Fruit fly (Drosophila melanogaster) whole organism, embryonic: Measurements from ENCODE around the gene wdb.
A peak's percentile ranks its signal among the peaks of the same experiment; 100 is the strongest.

Source experiments
- Atf6 ChIP-seq: fragments of 200-800 bp; sonication (Bioruptor generic); IDR thresholded peaks from 2 replicates; pipeline ENCODE4 v1.3.6; 2022; ENCODE audit warnings: missing biosample characterization, missing genetic modification characterization
- Bdp1 ChIP-seq: fragments of 200-800 bp; sonication (Bioruptor generic); optimal IDR thresholded peaks from 3 replicates; lab custom pipeline; 2016; ENCODE audit warnings: missing biosample characterization, missing genetic modification characterization
- Bgb ChIP-seq: fragments of 200-800 bp; sonication (Bioruptor generic); IDR thresholded peaks from 2 replicates; pipeline ENCODE4 v1.3.6; 2022; ENCODE audit warnings: missing biosample characterization, missing genetic modification characterization; ENCODE audit not compliant: partially characterized antibody
- CG10321 ChIP-seq: fragments of 200-800 bp; sonication (Bioruptor generic); IDR thresholded peaks from 2 replicates; pipeline ENCODE4 v1.3.6; 2022; ENCODE audit warnings: missing biosample characterization, missing genetic modification characterization
- CG13894 ChIP-seq: fragments of 200-800 bp; sonication (Bioruptor generic); optimal IDR thresholded peaks from 3 replicates; lab custom pipeline; 2018; ENCODE audit warnings: missing biosample characterization, mild to moderate bottlenecking, missing genetic modification characterization, moderate library complexity
- CG14710 ChIP-seq: fragments of 200-800 bp; sonication (Bioruptor generic); optimal IDR thresholded peaks from 3 replicates; lab custom pipeline; 2019; ENCODE audit warnings: missing biosample characterization, mild to moderate bottlenecking, missing genetic modification characterization, moderate library complexity
- CG1647 ChIP-seq: fragments of 200-800 bp; sonication (Bioruptor generic); optimal IDR thresholded peaks from 3 replicates; lab custom pipeline; 2016; ENCODE audit warnings: missing biosample characterization, missing genetic modification characterization
- CG17359 ChIP-seq: fragments of 200-800 bp; sonication (Bioruptor generic); optimal IDR thresholded peaks from 3 replicates; lab custom pipeline; 2018; ENCODE audit warnings: missing biosample characterization, mild to moderate bottlenecking, missing genetic modification characterization, moderate library complexity
- CG17361 ChIP-seq: fragments of 200-800 bp; sonication (Bioruptor generic); IDR thresholded peaks from 3 replicates; pipeline ENCODE4 v1.3.6; 2022; ENCODE audit warnings: missing biosample characterization, missing genetic modification characterization
- CG18011 ChIP-seq: fragments of 200-800 bp; sonication (Bioruptor generic); optimal IDR thresholded peaks from 2 replicates; lab custom pipeline; 2017; ENCODE audit warnings: missing biosample characterization, missing genetic modification characterization, mild to moderate bottlenecking, moderate library complexity, missing genotype
- CG2202 ChIP-seq: fragments of 200-800 bp; sonication (Bioruptor generic); optimal IDR thresholded peaks from 2 replicates; lab custom pipeline; 2018; ENCODE audit warnings: missing biosample characterization, mild to moderate bottlenecking, missing genetic modification characterization
- CG30020 ChIP-seq: fragments of 200-800 bp; optimal IDR thresholded peaks from 2 replicates; lab custom pipeline; 2019; ENCODE audit warnings: missing biosample characterization, mild to moderate bottlenecking, missing genetic modification characterization, moderate library complexity
- CG31441 ChIP-seq: fragments of 200-800 bp; sonication (Bioruptor generic); IDR thresholded peaks from 2 replicates; pipeline ENCODE4 v1.3.6; 2022; ENCODE audit warnings: missing biosample characterization, missing genetic modification characterization
- CG32532 ChIP-seq: fragments of 200-800 bp; sonication (Bioruptor generic); IDR thresholded peaks from 2 replicates; pipeline ENCODE4 v1.3.6; 2022; ENCODE audit warnings: missing biosample characterization, missing genetic modification characterization
- CG34224 ChIP-seq: fragments of 200-800 bp; sonication (Bioruptor generic); IDR thresholded peaks from 3 replicates; pipeline ENCODE4 v1.3.6; 2022; ENCODE audit warnings: missing biosample characterization, missing genetic modification characterization; ENCODE audit not compliant: partially characterized antibody
- CG3995 ChIP-seq: fragments of 200-800 bp; sonication (Bioruptor generic); optimal IDR thresholded peaks from 3 replicates; lab custom pipeline; 2016; ENCODE audit warnings: missing biosample characterization, missing genetic modification characterization
- CG7357 ChIP-seq: fragments of 200-800 bp; sonication (Bioruptor generic); IDR thresholded peaks from 3 replicates; pipeline ENCODE4 v1.3.6; 2022; ENCODE audit warnings: missing biosample characterization, missing genetic modification characterization
- CG8290 ChIP-seq, 3 experiments: fragments of 200-800 bp; sonication (Bioruptor generic); optimal IDR thresholded peaks; 2 replicates each; lab custom pipeline; 2016 to 2019; ENCODE audit warnings: missing biosample characterization in 3 of 3, missing genetic modification characterization in 3 of 3, mild to moderate bottlenecking in 2 of 3, moderate library complexity in 1 of 3
- CG8388 ChIP-seq: fragments of 200-800 bp; sonication (Bioruptor generic); optimal IDR thresholded peaks from 2 replicates; lab custom pipeline; 2019; ENCODE audit warnings: missing biosample characterization, mild to moderate bottlenecking, missing genetic modification characterization, moderate library complexity
- CG9727 ChIP-seq: fragments of 200-800 bp; sonication (Bioruptor generic); optimal IDR thresholded peaks from 3 replicates; lab custom pipeline; 2017; ENCODE audit warnings: missing biosample characterization, mild to moderate bottlenecking, missing genetic modification characterization
- CTCF ChIP-seq: fragments of 200-800 bp; sonication (Bioruptor generic); optimal IDR thresholded peaks from 2 replicates; lab custom pipeline; 2017; ENCODE audit warnings: missing biosample characterization, mild to moderate bottlenecking, missing genetic modification characterization, moderate library complexity
- Dp ChIP-seq: fragments of 200-800 bp; sonication (Bioruptor generic); optimal IDR thresholded peaks from 2 replicates; lab custom pipeline; 2018; ENCODE audit warnings: missing biosample characterization, mild to moderate bottlenecking, missing genetic modification characterization, moderate library complexity
- E2f2 ChIP-seq: fragments of 200-800 bp; sonication (Bioruptor generic); IDR thresholded peaks from 2 replicates; pipeline ENCODE4 v1.3.6; 2022; ENCODE audit warnings: missing biosample characterization, missing genetic modification characterization
- HmgD ChIP-seq: fragments of 200-800 bp; sonication (Bioruptor generic); optimal IDR thresholded peaks from 3 replicates; lab custom pipeline; 2016; ENCODE audit warnings: missing biosample characterization, missing genetic modification characterization
- Med ChIP-seq: fragments of 200-800 bp; sonication (Bioruptor generic); peaks from one replicate; lab custom pipeline; 2016; ENCODE audit warnings: missing biosample characterization, missing genetic modification characterization, mild to moderate bottlenecking, inconsistent platforms, moderate library complexity
- Meics ChIP-seq: fragments of 200-800 bp; sonication (Bioruptor generic); optimal IDR thresholded peaks from 2 replicates; lab custom pipeline; 2017; ENCODE audit warnings: missing biosample characterization, mild to moderate bottlenecking, missing genetic modification characterization
- ase ChIP-seq: fragments of 200-800 bp; sonication (Bioruptor generic); IDR thresholded peaks from 3 replicates; pipeline ENCODE4 v1.3.6; 2022; ENCODE audit warnings: missing biosample characterization, missing genetic modification characterization
- crol ChIP-seq: fragments of 200-800 bp; sonication (Bioruptor generic); IDR thresholded peaks from 2 replicates; pipeline ENCODE4 v1.3.6; 2022; ENCODE audit warnings: missing biosample characterization, missing genetic modification characterization
- dm ChIP-seq: fragments of 200-800 bp; sonication (Bioruptor generic); optimal IDR thresholded peaks from 3 replicates; lab custom pipeline; 2016; ENCODE audit warnings: missing biosample characterization, missing genetic modification characterization
- dmrt11E ChIP-seq: fragments of 200-800 bp; sonication (Bioruptor generic); optimal IDR thresholded peaks from 3 replicates; lab custom pipeline; 2018; ENCODE audit warnings: missing biosample characterization, mild to moderate bottlenecking, missing genetic modification characterization, moderate library complexity
- ems ChIP-seq: fragments of 200-800 bp; sonication (Bioruptor generic); optimal IDR thresholded peaks from 3 replicates; lab custom pipeline; 2016; ENCODE audit warnings: missing biosample characterization, missing genetic modification characterization
- gce ChIP-seq: fragments of 200-800 bp; sonication (Bioruptor generic); IDR thresholded peaks from 3 replicates; pipeline ENCODE4 v1.3.6; 2022; ENCODE audit warnings: missing biosample characterization, missing genetic modification characterization
- gem ChIP-seq: fragments of 200-800 bp; sonication (Bioruptor generic); optimal IDR thresholded peaks from 2 replicates; lab custom pipeline; 2019; ENCODE audit warnings: missing biosample characterization, mild to moderate bottlenecking, missing genetic modification characterization, moderate library complexity
- hb ChIP-seq: fragments of 200-800 bp; sonication (Bioruptor generic); IDR thresholded peaks from 3 replicates; pipeline ENCODE4 v1.3.6; 2022; ENCODE audit warnings: missing biosample characterization, missing genetic modification characterization; ENCODE audit not compliant: partially characterized antibody
- mam ChIP-seq: fragments of 200-800 bp; sonication (Bioruptor generic); optimal IDR thresholded peaks from 3 replicates; lab custom pipeline; 2016; ENCODE audit warnings: missing biosample characterization, missing genetic modification characterization
- mld ChIP-seq: fragments of 200-800 bp; sonication (Bioruptor generic); IDR thresholded peaks from 3 replicates; pipeline ENCODE4 v1.3.6; 2022; ENCODE audit warnings: missing biosample characterization, missing genetic modification characterization; ENCODE audit not compliant: partially characterized antibody
- nmo ChIP-seq: fragments of 200-800 bp; sonication (Bioruptor generic); optimal IDR thresholded peaks from 2 replicates; lab custom pipeline; 2018; ENCODE audit warnings: missing biosample characterization, mild to moderate bottlenecking, missing genetic modification characterization, moderate library complexity
- nom ChIP-seq: fragments of 200-800 bp; sonication (Bioruptor generic); optimal IDR thresholded peaks from 2 replicates; lab custom pipeline; 2017; ENCODE audit warnings: missing biosample characterization, missing genetic modification characterization, mild to moderate bottlenecking, moderate library complexity, missing genetic modification reagents
- p53 ChIP-seq: fragments of 200-800 bp; sonication (Bioruptor generic); optimal IDR thresholded peaks from 2 replicates; lab custom pipeline; 2016; ENCODE audit warnings: missing biosample characterization, missing genetic modification characterization
- pfk ChIP-seq: fragments of 200-800 bp; sonication (Bioruptor generic); optimal IDR thresholded peaks from 2 replicates; lab custom pipeline; 2018; ENCODE audit warnings: missing biosample characterization, mild to moderate bottlenecking, missing genetic modification characterization, moderate library complexity
- pho ChIP-seq: fragments of 200-800 bp; sonication (Bioruptor generic); optimal IDR thresholded peaks from 2 replicates; lab custom pipeline; 2016; ENCODE audit warnings: missing biosample characterization, missing genetic modification characterization
- pum ChIP-seq: fragments of 200-800 bp; sonication (Bioruptor generic); optimal IDR thresholded peaks from 2 replicates; lab custom pipeline; 2016; ENCODE audit warnings: missing biosample characterization, missing genetic modification characterization
- scrt ChIP-seq: fragments of 200-800 bp; sonication (Bioruptor generic); optimal IDR thresholded peaks from 2 replicates; lab custom pipeline; 2018; ENCODE audit warnings: missing biosample characterization, mild to moderate bottlenecking, missing genetic modification characterization, moderate library complexity
- sens ChIP-seq: fragments of 200-800 bp; sonication (Bioruptor generic); peaks from one replicate; lab custom pipeline; 2016; ENCODE audit warnings: missing biosample characterization, missing genetic modification characterization
- seq ChIP-seq: fragments of 200-800 bp; sonication (Bioruptor generic); IDR thresholded peaks from 2 replicates; pipeline ENCODE4 v1.3.6; 2022; ENCODE audit warnings: missing biosample characterization, missing genetic modification characterization
- slbo ChIP-seq: fragments of 200-800 bp; sonication (Bioruptor generic); IDR thresholded peaks from 2 replicates; pipeline ENCODE4 v1.3.6; 2022; ENCODE audit warnings: missing biosample characterization, missing genetic modification characterization
- sqz ChIP-seq: fragments of 200-800 bp; sonication (Bioruptor generic); optimal IDR thresholded peaks from 3 replicates; lab custom pipeline; 2018; ENCODE audit warnings: missing biosample characterization, mild to moderate bottlenecking, missing genetic modification characterization
- vvl ChIP-seq: fragments of 200-800 bp; sonication (Bioruptor generic); IDR thresholded peaks from 2 replicates; pipeline ENCODE4 v1.3.6; 2022; ENCODE audit warnings: missing biosample characterization, missing genetic modification characterization
- wor ChIP-seq: fragments of 200-800 bp; sonication (Bioruptor generic); IDR thresholded peaks from 2 replicates; pipeline ENCODE4 v1.3.6; 2022; ENCODE audit warnings: missing biosample characterization, missing genetic modification characterization

Gene wdb

DNA sequence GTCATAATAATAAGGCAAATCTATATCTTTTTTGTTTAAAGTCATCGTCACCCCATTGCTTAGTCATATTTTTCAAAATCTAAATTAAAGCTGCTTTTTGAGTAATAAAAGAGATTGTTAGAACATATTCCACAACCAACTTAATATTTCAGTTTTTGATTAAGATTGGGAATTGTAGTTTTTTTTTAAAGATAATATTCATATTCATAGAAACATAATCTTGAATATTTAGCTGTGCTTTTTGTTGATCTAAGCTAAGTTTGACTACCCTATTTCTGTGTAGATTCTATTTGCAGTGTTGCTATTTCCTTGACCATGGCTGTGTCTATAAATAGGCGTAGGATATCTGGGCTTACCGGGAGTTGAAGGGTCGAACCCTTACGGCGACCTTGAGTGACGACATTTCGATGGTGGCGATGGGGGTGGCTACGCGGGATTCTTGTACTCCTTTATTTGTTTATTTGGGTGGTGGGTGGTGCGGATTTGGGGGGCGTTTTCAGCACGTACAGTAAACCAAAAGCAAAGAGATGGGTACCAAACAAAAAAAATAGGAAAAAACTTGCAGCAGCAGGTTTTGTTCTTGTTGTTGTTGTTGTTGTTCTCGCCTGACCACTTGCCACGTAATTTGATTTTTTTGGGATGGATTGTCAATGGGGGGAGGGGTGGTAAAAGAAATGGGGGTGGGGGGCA is 23.9 kb downstream of the wdb start:
- TF ChIP-seq scrt (GFP tag; lab: Kevin White, UChicago) (no peak), seq (GFP tag; lab: Robert Waterston, UW) (0 out of 2 replicates have a peak, but pooled peaks have one; percentile 22), CG7357 (GFP tag; lab: Robert Waterston, UW) (no peak), pfk (GFP tag; lab: Kevin White, UChicago) (no peak), Dp (GFP tag; lab: Kevin White, UChicago) (no peak), CG10321 (GFP tag; lab: Robert Waterston, UW) (no peak), Med (GFP tag; lab: Kevin White, UChicago) (peak; percentile 33), slbo (peak; percentile 14; the same call in 1 of the 2 replicates), pum (GFP tag; lab: Kevin White, UChicago) (no peak), CG34224 (GFP tag; lab: Robert Waterston, UW) (no peak), nom (GFP tag; lab: Kevin White, UChicago) (no peak), mld (GFP tag; lab: Robert Waterston, UW) (0 out of 3 replicates have a peak, but pooled peaks have one; percentile 25), HmgD (GFP tag; lab: Kevin White, UChicago) (no peak), CTCF (GFP tag; lab: Kevin White, UChicago) (no peak), vvl (GFP tag; lab: Robert Waterston, UW) (0 out of 2 replicates have a peak, but pooled peaks have one; percentile 21), CG31441 (GFP tag; lab: Robert Waterston, UW) (0 out of 2 replicates have a peak, but pooled peaks have one; percentile 8), Bdp1 (GFP tag; lab: Kevin White, UChicago) (no peak), CG1647 (GFP tag; lab: Kevin White, UChicago) (no peak), CG14710 (tag; lab: Kevin White, UChicago) (peak; percentile 22), CG32532 (GFP tag; lab: Robert Waterston, UW) (0 out of 2 replicates have a peak, but pooled peaks have one; percentile 13), Meics (GFP tag; lab: Kevin White, UChicago) (no peak), ase (GFP tag; lab: Robert Waterston, UW) (no peak), pho (no peak), CG8290 (GFP tag; optimal IDR thresholded peaks at IDR 0.05; lab: Kevin White, UChicago) (no peak), CG8290 (tag; optimal IDR thresholded peaks at IDR 0.05; lab: Kevin White, UChicago) (peak in 1 of 2 experiments; percentile 5), CG17361 (GFP tag; lab: Robert Waterston, UW) (0 out of 3 replicates have a peak, but pooled peaks have one; percentile 19), CG18011 (GFP tag; lab: Kevin White, UChicago) (no peak), dmrt11E (tag; lab: Kevin White, UChicago) (no peak), CG30020 (no peak), CG17359 (peak; percentile 27), crol (GFP tag; lab: Robert Waterston, UW) (0 out of 2 replicates have a peak, but pooled peaks have one; percentile 15), ems (GFP tag; lab: Kevin White, UChicago) (no peak), CG3995 (GFP tag; lab: Kevin White, UChicago) (no peak), CG9727 (GFP tag; lab: Kevin White, UChicago) (peak; percentile 16), Bgb (GFP tag; lab: Robert Waterston, UW) (no peak), nmo (GFP tag; lab: Kevin White, UChicago) (peak; percentile 25), sens (peak; percentile 74), CG13894 (peak; percentile 93), wor (GFP tag; lab: Robert Waterston, UW) (no peak), gce (GFP tag; lab: Robert Waterston, UW) (0 out of 3 replicates have a peak, but pooled peaks have one; percentile 25), CG8388 (GFP tag; lab: Kevin White, UChicago) (peak; percentile 14), gem (tag; lab: Kevin White, UChicago) (peak; percentile 49), Atf6 (GFP tag; lab: Robert Waterston, UW) (peak; percentile 25; the same call in 1 of the 2 replicates), dm (GFP tag; lab: Kevin White, UChicago) (no peak), sqz (peak; percentile 81), p53 (no peak), CG2202 (tag; lab: Kevin White, UChicago) (no peak), hb (no peak), E2f2 (GFP tag; lab: Robert Waterston, UW) (no peak), mam (GFP tag; lab: Kevin White, UChicago) (no peak)
